Worm (Caenorhabditis elegans) whole organism, young adult: ENCODE measurements around the gene W06G6.20.

ENCODE experiments used
- B0019.2 ChIP-seq: fragments of 200-800 bp; sonication (Bioruptor generic); conservative IDR thresholded peaks from 2 replicates; pipeline ENCODE4 v1.3.6; 2022; ENCODE audit warnings: missing genetic modification reagents, missing genetic modification characterization, missing compliant biosample characterization
- B0261.1 ChIP-seq: sonication (generic microtip); optimal IDR thresholded peaks from 2 replicates; lab custom pipeline; 2016; ENCODE audit warnings: mild to moderate bottlenecking, missing genetic modification characterization, moderate library complexity, missing compliant biosample characterization
- C06A6.2 ChIP-seq: fragments of 200-800 bp; sonication (Bioruptor generic); conservative IDR thresholded peaks from 2 replicates; pipeline ENCODE4 v1.3.6; 2022; ENCODE audit warnings: missing genetic modification characterization, missing compliant biosample characterization
- F10E7.11 ChIP-seq: sonication (generic microtip); optimal IDR thresholded peaks from 2 replicates; lab custom pipeline; 2017; ENCODE audit warnings: mild to moderate bottlenecking, missing genetic modification characterization, moderate library complexity, missing compliant biosample characterization
- F22D6.2 ChIP-seq: sonication (generic microtip); optimal IDR thresholded peaks from 2 replicates; lab custom pipeline; 2016; ENCODE audit warnings: mild to moderate bottlenecking, missing genetic modification characterization, missing compliant biosample characterization
- F23B12.7 ChIP-seq: sonication (generic microtip); optimal IDR thresholded peaks from 2 replicates; lab custom pipeline; 2017; ENCODE audit warnings: missing genetic modification characterization, mild to moderate bottlenecking, missing compliant biosample characterization, antibody characterized with exemption, moderate library complexity; ENCODE audit not compliant: insufficient read depth
- F49E8.2 ChIP-seq: sonication (generic microtip); optimal IDR thresholded peaks from 3 replicates; lab custom pipeline; 2017; ENCODE audit warnings: missing genetic modification characterization, mild to moderate bottlenecking, missing compliant biosample characterization, antibody characterized with exemption, moderate library complexity; ENCODE audit not compliant: insufficient read depth
- Y79H2A.3 ChIP-seq: fragments of 200-800 bp; sonication (Bioruptor generic); conservative IDR thresholded peaks from 2 replicates; pipeline ENCODE4 v1.3.6; 2022; ENCODE audit warnings: missing genetic modification reagents, missing genetic modification characterization, missing compliant biosample characterization
- Y95B8A.8 ChIP-seq: fragments of 200-800 bp; sonication (Bioruptor generic); IDR thresholded peaks from 2 replicates; pipeline ENCODE4 v1.3.6; 2022; ENCODE audit warnings: missing genetic modification reagents, missing genetic modification characterization, missing compliant biosample characterization
- ama-1 ChIP-seq, 3 experiments: fragments of 150-350 bp in 1 of 3; sonication (generic microtip) in 2 of 3; optimal IDR thresholded peaks; 2 replicates each; lab custom pipeline; 2014 to 2018; ENCODE audit warnings: missing biosample characterization in 2 of 3, missing genetic modification characterization in 2 of 3, missing genetic modification reagents in 2 of 3
- atf-7 ChIP-seq: sonication (generic microtip); optimal IDR thresholded peaks from 2 replicates; lab custom pipeline; 2017; ENCODE audit warnings: mild to moderate bottlenecking, missing genetic modification characterization, missing compliant biosample characterization
- attf-6 ChIP-seq: fragments of 200-800 bp; sonication (Bioruptor generic); IDR thresholded peaks from 2 replicates; pipeline ENCODE4 v1.3.6; 2022; ENCODE audit warnings: missing genetic modification reagents, missing genetic modification characterization, missing compliant biosample characterization
- bed-1 ChIP-seq: fragments of 200-800 bp; sonication (Bioruptor generic); IDR thresholded peaks from 2 replicates; pipeline ENCODE4 v1.3.6; 2022; ENCODE audit warnings: missing genetic modification reagents, missing genetic modification characterization, missing compliant biosample characterization
- bed-2 ChIP-seq: fragments of 200-800 bp; sonication (Bioruptor generic); IDR thresholded peaks from 2 replicates; pipeline ENCODE4 v1.3.6; 2022; ENCODE audit warnings: missing genetic modification reagents, missing genetic modification characterization, missing compliant biosample characterization
- ceh-79 ChIP-seq: sonication (generic microtip); optimal IDR thresholded peaks from 2 replicates; lab custom pipeline; 2017; ENCODE audit warnings: mild to moderate bottlenecking, missing genetic modification characterization, missing compliant biosample characterization
- ceh-91 ChIP-seq: fragments of 200-800 bp; sonication (Bioruptor generic); IDR thresholded peaks from 2 replicates; pipeline ENCODE4 v1.3.6; 2022; ENCODE audit warnings: missing genetic modification reagents, missing genetic modification characterization, missing compliant biosample characterization
- chd-7 ChIP-seq: sonication (generic microtip); optimal IDR thresholded peaks from 2 replicates; lab custom pipeline; 2016; ENCODE audit warnings: mild to moderate bottlenecking, missing genetic modification characterization, moderate library complexity, missing compliant biosample characterization
- egrh-3 ChIP-seq: fragments of 200-800 bp; sonication (Bioruptor generic); IDR thresholded peaks from 2 replicates; pipeline ENCODE4 v1.3.6; 2022; ENCODE audit warnings: missing genetic modification reagents, missing genetic modification characterization, missing compliant biosample characterization
- ets-4 ChIP-seq: fragments of 200-800 bp; sonication (Bioruptor generic); optimal IDR thresholded peaks from 2 replicates; lab custom pipeline; 2018; ENCODE audit warnings: mild to moderate bottlenecking, missing genetic modification characterization, missing compliant biosample characterization
- him-1 ChIP-seq: sonication (generic microtip); optimal IDR thresholded peaks from 2 replicates; lab custom pipeline; 2016; ENCODE audit warnings: missing genotype, missing genetic modification reagents, missing genetic modification characterization, missing compliant biosample characterization
- hlh-26 ChIP-seq: fragments of 200-800 bp; sonication (Bioruptor generic); conservative IDR thresholded peaks from 2 replicates; pipeline ENCODE4 v1.3.6; 2022; ENCODE audit warnings: missing genetic modification reagents, missing genetic modification characterization, missing compliant biosample characterization
- hmg-20 ChIP-seq: fragments of 200-800 bp; sonication (Bioruptor generic); IDR thresholded peaks from 2 replicates; pipeline ENCODE4 v1.3.6; 2022; ENCODE audit warnings: missing genetic modification reagents, missing genetic modification characterization, missing compliant biosample characterization
- lag-1 ChIP-seq: fragments of 200-800 bp; sonication (Bioruptor generic); IDR thresholded peaks from 2 replicates; pipeline ENCODE4 v1.3.6; 2022; ENCODE audit warnings: missing genetic modification reagents, missing genetic modification characterization, missing compliant biosample characterization
- let-526 ChIP-seq: fragments of 200-800 bp; sonication (Bioruptor generic); IDR thresholded peaks from 2 replicates; pipeline ENCODE4 v1.3.6; 2022; ENCODE audit warnings: missing genetic modification reagents, missing genetic modification characterization, missing compliant biosample characterization
- madf-6 ChIP-seq: fragments of 200-800 bp; sonication (Bioruptor generic); IDR thresholded peaks from 2 replicates; pipeline ENCODE4 v1.3.6; 2022; ENCODE audit warnings: missing genetic modification reagents, missing genetic modification characterization, missing compliant biosample characterization
- mel-28 ChIP-seq: sonication (generic microtip); optimal IDR thresholded peaks from 2 replicates; lab custom pipeline; 2016; ENCODE audit warnings: borderline replicate concordance, mild to moderate bottlenecking, missing genetic modification characterization, missing compliant biosample characterization
- mes-4 ChIP-seq: sonication (generic microtip); optimal IDR thresholded peaks from 2 replicates; lab custom pipeline; 2016; ENCODE audit warnings: missing genotype, missing genetic modification characterization, missing compliant biosample characterization
- nfyb-1 ChIP-seq: fragments of 200-800 bp; sonication (Bioruptor generic); IDR thresholded peaks from 2 replicates; pipeline ENCODE4 v1.3.6; 2022; ENCODE audit warnings: missing genetic modification reagents, missing genetic modification characterization, missing compliant biosample characterization
- nhr-120 ChIP-seq: fragments of 200-800 bp; sonication (Bioruptor generic); IDR thresholded peaks from 2 replicates; pipeline ENCODE4 v1.3.6; 2022; ENCODE audit warnings: missing genetic modification characterization, missing compliant biosample characterization
- nhr-179 ChIP-seq: sonication (generic microtip); optimal IDR thresholded peaks from 2 replicates; lab custom pipeline; 2016; ENCODE audit warnings: mild to moderate bottlenecking, missing genetic modification characterization, missing compliant biosample characterization
- nhr-80 ChIP-seq: sonication (generic microtip); optimal IDR thresholded peaks from 2 replicates; lab custom pipeline; 2016; ENCODE audit warnings: missing genetic modification characterization, missing compliant biosample characterization
- rcor-1 ChIP-seq: fragments of 200-800 bp; sonication (Bioruptor generic); IDR thresholded peaks from 2 replicates; pipeline ENCODE4 v1.3.6; 2022; ENCODE audit warnings: missing genetic modification reagents, missing genetic modification characterization, missing compliant biosample characterization
- sdz-38 ChIP-seq: sonication (generic microtip); optimal IDR thresholded peaks from 2 replicates; lab custom pipeline; 2016; ENCODE audit warnings: missing genotype, missing genetic modification characterization, missing compliant biosample characterization
- sea-2 ChIP-seq: fragments of 200-800 bp; sonication (Bioruptor generic); IDR thresholded peaks from 2 replicates; pipeline ENCODE4 v1.3.6; 2022; ENCODE audit warnings: missing genetic modification characterization, missing compliant biosample characterization
- zim-3 ChIP-seq: sonication (generic microtip); optimal IDR thresholded peaks from 2 replicates; lab custom pipeline; 2017; ENCODE audit warnings: mild to moderate bottlenecking, missing genetic modification characterization, moderate library complexity, missing compliant biosample characterization
- ztf-28 ChIP-seq: fragments of 200-800 bp; sonication (Bioruptor generic); IDR thresholded peaks from 2 replicates; pipeline ENCODE4 v1.3.6; 2022; ENCODE audit warnings: missing genetic modification reagents, missing genetic modification characterization, missing compliant biosample characterization

Gene W06G6.20

ce11 chrV:16682886-16683285, 34.7 kb upstream of the W06G6.20 start, which contains the start of gene srw-36:
Gene srw-36 (plus strand): TSS chrV:16683186.
- TF ChIP-seq F49E8.2, result no peak
- TF ChIP-seq sdz-38 (tag; lab: Kevin White, UChicago), result no peak
- TF ChIP-seq ceh-91, result no peak
- no peak for TF ChIP-seq nfyb-1
- no peak for TF ChIP-seq let-526
- no peak for TF ChIP-seq F10E7.11 (tag; lab: Kevin White, UChicago)
- TF ChIP-seq bed-2 (GFP tag; lab: Robert Waterston, UW), result no peak
- no peak for TF ChIP-seq madf-6 (GFP tag; lab: Robert Waterston, UW)

ce11 chrV:16679981-16680380, 31.8 kb upstream of the W06G6.20 start, which contains the start of gene srw-44:
Gene srw-44 (plus strand): TSS chrV:16680281.
- TF ChIP-seq nhr-179 (tag; lab: Kevin White, UChicago), result no peak
- TF ChIP-seq lag-1 (GFP tag; lab: Robert Waterston, UW), result no peak
- TF ChIP-seq C06A6.2, result no peak
- TF ChIP-seq, all 124 proteins: peak for 0

- no peak for TF ChIP-seq ztf-28 (GFP tag; lab: Robert Waterston, UW)
- TF ChIP-seq ets-4, result no peak
- no peak for TF ChIP-seq Y95B8A.8 (GFP tag; lab: Robert Waterston, UW)
- no peak for TF ChIP-seq nfyb-1
- no peak for TF ChIP-seq ceh-91
- TF ChIP-seq bed-1 (GFP tag; lab: Robert Waterston, UW), result no peak
- TF ChIP-seq bed-2 (GFP tag; lab: Robert Waterston, UW), result no peak
- TF ChIP-seq rcor-1, result no peak
- TF ChIP-seq hlh-26 (GFP tag; lab: Robert Waterston, UW), result no peak
- no peak for TF ChIP-seq attf-6 (GFP tag; lab: Robert Waterston, UW)
- TF ChIP-seq nhr-80 (tag; lab: Kevin White, UChicago), result no peak
- no peak for TF ChIP-seq sea-2 (GFP tag; lab: Robert Waterston, UW)
- TF ChIP-seq ceh-79 (tag; lab: Kevin White, UChicago), result no peak
- TF ChIP-seq B0261.1 (tag; lab: Kevin White, UChicago), result no peak
- no peak for TF ChIP-seq madf-6 (GFP tag; lab: Robert Waterston, UW)
- no peak for TF ChIP-seq hmg-20 (GFP tag; lab: Robert Waterston, UW)
- TF ChIP-seq F22D6.2 (tag; lab: Kevin White, UChicago), result no peak
- no peak for TF ChIP-seq B0019.2
Measured at ce11 chrV:16679237-16679636, 31.1 kb upstream of the W06G6.20 start, which contains the start of gene srz-103. Gene srz-103 (minus strand): TSS chrV:16679337.

ce11 chrV:16675553-16675952, 27.4 kb upstream of the W06G6.20 start, which contains the start of gene srz-1:
Gene srz-1 (plus strand): TSS chrV:16675853.
- TF ChIP-seq mes-4 (tag; lab: Kevin White, UChicago) (no peak), zim-3 (tag; lab: Kevin White, UChicago) (no peak), F23B12.7 (tag; lab: Kevin White, UChicago) (no peak), ama-1 (optimal IDR thresholded peaks at IDR 0.05; lab: Kevin White, UChicago) (no peak), ama-1 (GFP tag; optimal IDR thresholded peaks at IDR 0.05; lab: Kevin White, UChicago) (no peak), Y79H2A.3 (GFP tag; lab: Robert Waterston, UW) (no peak), rcor-1 (no peak), Y95B8A.8 (GFP tag; lab: Robert Waterston, UW) (no peak), nhr-120 (no peak), egrh-3 (GFP tag; lab: Robert Waterston, UW) (no peak), him-1 (tag; lab: Kevin White, UChicago) (no peak), atf-7 (tag; lab: Kevin White, UChicago) (no peak), mel-28 (tag; lab: Kevin White, UChicago) (no peak), chd-7 (tag; lab: Kevin White, UChicago) (no peak)
